Fruit fly (Drosophila melanogaster): Measurements from ENCODE around the gene CG9175.
A peak's percentile ranks its signal among the peaks of the same experiment; 100 is the strongest.

CG9175 gene

DNA sequence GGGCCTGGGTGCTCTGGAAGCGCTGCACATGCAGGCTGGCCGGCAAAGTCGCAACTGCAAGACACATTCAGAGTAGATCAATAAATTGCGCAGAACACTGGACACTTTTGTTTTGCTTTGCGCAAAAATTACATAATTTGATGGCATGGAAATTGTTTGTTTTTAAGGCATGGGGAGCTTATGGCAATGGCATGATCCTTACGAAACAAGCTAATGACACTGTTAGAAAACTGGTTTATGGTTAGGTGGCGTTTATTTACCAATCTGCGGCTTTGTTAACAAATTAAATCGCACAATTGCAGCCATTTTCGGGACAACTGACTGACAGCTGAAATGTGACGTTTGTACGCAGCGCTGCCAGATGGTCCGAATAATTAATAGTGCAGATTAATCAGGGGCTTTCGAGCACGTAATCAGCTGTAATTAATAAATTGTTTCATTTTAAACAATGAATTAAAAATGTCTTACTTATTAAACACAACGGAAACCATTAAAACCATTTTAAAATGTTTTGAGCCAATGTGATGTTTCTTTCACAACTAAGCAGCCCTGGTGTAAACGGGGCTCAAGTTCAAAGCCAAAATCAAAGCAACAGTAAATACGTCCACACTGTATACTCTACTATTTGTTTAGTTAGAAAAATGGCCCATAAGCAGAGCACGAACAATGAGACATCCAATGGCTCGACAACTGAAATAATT is 36.2 kb downstream of the CG9175 start, which contains the start of the genes ND-51 and CG13994 (continued):
- TF ChIP-seq CTCF (GFP tag; optimal IDR thresholded peaks at IDR 0.05) (no peak), nerfin-1 (tag; optimal IDR thresholded peaks at IDR 0.05) (peak; percentile 71), CG34376 (GFP tag; optimal IDR thresholded peaks at IDR 0.05) (peak; percentile 66), Bgb (GFP tag; IDR thresholded peaks at IDR 0.05; ENCODE audit: partially characterized antibody) (no peak; the same call in 1 of the 2 replicates), org-1 (GFP tag; optimal IDR thresholded peaks at IDR 0.05) (no peak), CG42726 (GFP tag; IDR thresholded peaks at IDR 0.05; ENCODE audit: partially characterized antibody) (no peak), CG10959 (GFP tag; IDR thresholded peaks at IDR 0.05) (peak; percentile 59), CG12769 (tag; optimal IDR thresholded peaks at IDR 0.05) (no peak), Max (GFP tag; optimal IDR thresholded peaks at IDR 0.05) (peak; percentile 74), Asciz (GFP tag; optimal IDR thresholded peaks at IDR 0.05) (peak; percentile 55), crp (GFP tag; optimal IDR thresholded peaks at IDR 0.05) (peak; percentile 40 to 86), Trl (optimal IDR thresholded peaks at IDR 0.05) (no peak), Trl (GFP tag; optimal IDR thresholded peaks at IDR 0.05) (peak; percentile 89), NFAT (GFP tag; IDR thresholded peaks at IDR 0.05) (peak; percentile 85), slbo (GFP tag; IDR thresholded peaks at IDR 0.05) (peak; percentile 89), otp (GFP tag; IDR thresholded peaks at IDR 0.05) (peak; percentile 69; the same call in 2 of the 3 replicates), Atf-2 (GFP tag; optimal IDR thresholded peaks at IDR 0.05) (peak; percentile 85), Side (GFP tag; optimal IDR thresholded peaks at IDR 0.05) (peak; percentile 82), klu (GFP tag; IDR thresholded peaks at IDR 0.05) (peak; percentile 71), Scr (GFP tag; IDR thresholded peaks at IDR 0.05; ENCODE audit: partially characterized antibody) (peak; percentile 44; the same call in 1 of the 2 replicates), az2 (GFP tag; optimal IDR thresholded peaks at IDR 0.05) (peak; percentile 84), MESR4 (GFP tag; optimal IDR thresholded peaks at IDR 0.05) (peak; percentile 48), NC2α (GFP tag; optimal IDR thresholded peaks at IDR 0.05) (peak; percentile 55), CG13894 (tag; optimal IDR thresholded peaks at IDR 0.05) (peak; percentile 78), sqz (GFP tag; optimal IDR thresholded peaks at IDR 0.05) (no peak), CoRest (tag; optimal IDR thresholded peaks at IDR 0.05) (peak; percentile 90), ham (GFP tag; IDR thresholded peaks at IDR 0.05) (no peak), Oaz (GFP tag; IDR thresholded peaks at IDR 0.05) (peak; percentile 70), psq (GFP tag; optimal IDR thresholded peaks at IDR 0.05) (peak; percentile 17), CG18011 (GFP tag; optimal IDR thresholded peaks at IDR 0.05) (peak; percentile 63), CG18262 (tag; optimal IDR thresholded peaks at IDR 0.05) (peak; percentile 76), pnt (GFP tag; optimal IDR thresholded peaks at IDR 0.05) (peak; percentile 87), CG32772 (GFP tag; IDR thresholded peaks at IDR 0.05) (peak; percentile 71), E2f2 (GFP tag; IDR thresholded peaks at IDR 0.05) (peak; percentile 64; the same call in 1 of the 2 replicates), CG11093 (GFP tag; IDR thresholded peaks at IDR 0.05) (peak; percentile 71; the same call in 2 of the 3 replicates), cas (GFP tag; IDR thresholded peaks at IDR 0.05) (peak; percentile 80), esg (GFP tag; conservative IDR thresholded peaks at IDR 0.05) (peak; percentile 73), lilli (GFP tag; optimal IDR thresholded peaks at IDR 0.05) (peak; percentile 93), CG15601 (tag; optimal IDR thresholded peaks at IDR 0.05) (peak; percentile 83), B-H1 (GFP tag; IDR thresholded peaks at IDR 0.05) (peak; percentile 70), CG6765 (GFP tag; optimal IDR thresholded peaks at IDR 0.05) (no peak), HHEX (GFP tag; optimal IDR thresholded peaks at IDR 0.05) (peak; percentile 68), CG1832 (GFP tag; optimal IDR thresholded peaks at IDR 0.05) (no peak), CG7357 (GFP tag; IDR thresholded peaks at IDR 0.05) (peak; percentile 73), sima (GFP tag; optimal IDR thresholded peaks at IDR 0.05) (peak; percentile 18), Hr3 (GFP tag; optimal IDR thresholded peaks at IDR 0.05) (peak; percentile 78), Taf1 (GFP tag; IDR thresholded peaks at IDR 0.05) (peak; percentile 57; the same call in 1 of the 2 replicates), nau (GFP tag; optimal IDR thresholded peaks at IDR 0.05) (no peak), CG10431 (GFP tag; optimal IDR thresholded peaks at IDR 0.05) (no peak), Six4 (GFP tag; optimal IDR thresholded peaks at IDR 0.05) (peak; percentile 78)
